Fruit fly (Drosophila melanogaster): ENCODE data around the gene REPTOR.

dm6 chr3R:24601069-24601468 is 18.4 kb upstream of the REPTOR start:
- no peak for TF ChIP-seq Sin3A (optimal IDR thresholded peaks at IDR 0.05)
- no peak for TF ChIP-seq psq (optimal IDR thresholded peaks at IDR 0.05)

All from Kc167 (cell line).